Worm (Caenorhabditis elegans): Measurements from ENCODE around the gene W03C9.8.

W03C9.8 gene

DNA sequence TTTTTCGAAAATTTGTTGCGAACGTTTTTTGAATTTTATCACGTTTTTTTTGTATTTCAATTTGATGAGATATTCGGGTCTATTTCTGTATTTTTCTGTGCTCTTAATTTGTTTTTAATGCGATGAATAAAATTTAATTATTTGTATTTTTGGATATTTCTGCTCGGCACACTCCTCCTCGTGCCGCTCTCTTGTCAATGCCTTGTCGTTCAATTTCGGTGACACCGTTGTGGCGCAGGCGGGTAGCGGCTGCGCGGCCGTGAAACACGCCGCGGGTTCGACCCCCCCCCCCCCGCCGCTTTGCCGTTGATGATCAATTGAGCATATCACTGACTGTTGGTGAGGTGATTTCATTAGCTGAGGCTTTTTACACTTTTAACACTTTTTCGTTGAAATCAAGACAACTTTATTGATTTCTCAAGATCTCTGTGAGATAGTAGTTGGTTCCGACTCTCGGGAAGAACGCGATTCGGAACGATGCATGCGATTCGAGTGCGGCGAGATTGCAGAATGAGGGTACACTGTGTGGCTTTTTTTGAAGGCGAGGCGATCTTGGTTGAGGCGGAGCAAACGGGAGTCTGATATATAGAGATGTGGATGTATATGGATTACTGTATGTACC is 12.1 kb downstream of the W03C9.8 start (continued):
- TF ChIP-seq B0336.3 (GFP tag; IDR thresholded peaks at IDR 0.05), result peak; percentile 98
- TF ChIP-seq hmg-20 (GFP tag; IDR thresholded peaks at IDR 0.05), result peak; percentile 91
- no peak for TF ChIP-seq ama-1 (optimal IDR thresholded peaks at IDR 0.05)
- peak; percentile 90 to 96 for TF ChIP-seq ama-1 (GFP tag; optimal IDR thresholded peaks at IDR 0.05)
- TF ChIP-seq ztf-3 (GFP tag; optimal IDR thresholded peaks at IDR 0.05), result peak; percentile 84
- TF ChIP-seq egrh-3 (GFP tag; IDR thresholded peaks at IDR 0.05), result peak; percentile 99
- peak; percentile 98 for TF ChIP-seq ztf-28 (GFP tag; IDR thresholded peaks at IDR 0.05)
- peak; percentile 90 for TF ChIP-seq madf-6 (GFP tag; IDR thresholded peaks at IDR 0.05)
- TF ChIP-seq egl-18 (GFP tag; IDR thresholded peaks at IDR 0.05), result peak; percentile 92
- peak; percentile 100 for TF ChIP-seq B0261.1 (tag; optimal IDR thresholded peaks at IDR 0.05)
- TF ChIP-seq K12H6.12 (tag; optimal IDR thresholded peaks at IDR 0.05), result peak; percentile 91
- TF ChIP-seq tbp1 (GFP tag; optimal IDR thresholded peaks at IDR 0.05), result peak; percentile 100
- peak; percentile 92 for TF ChIP-seq hmg-1.2 (GFP tag; IDR thresholded peaks at IDR 0.05)
- TF ChIP-seq hsf-1 (GFP tag; IDR thresholded peaks at IDR 0.05), result peak; percentile 82
- TF ChIP-seq lin-35 (GFP tag; optimal IDR thresholded peaks at IDR 0.05), result peak in 2 of 3 experiments; percentile 46 to 55
- TF ChIP-seq ceh-58 (GFP tag; IDR thresholded peaks at IDR 0.05), result peak; percentile 98
- TF ChIP-seq him-1 (tag; optimal IDR thresholded peaks at IDR 0.05), result peak; percentile 87
- TF ChIP-seq dox-1 (GFP tag; IDR thresholded peaks at IDR 0.05), result peak; percentile 98
- peak; percentile 89 for TF ChIP-seq attf-6 (GFP tag; IDR thresholded peaks at IDR 0.05)
- peak; percentile 96 to 99 for TF ChIP-seq rec-8 (tag; optimal IDR thresholded peaks at IDR 0.05)
- TF ChIP-seq mxl-1 (tag; optimal IDR thresholded peaks at IDR 0.05), result peak; percentile 98
- TF ChIP-seq Y53F4B.3 (GFP tag; IDR thresholded peaks at IDR 0.05), result peak; percentile 89
- TF ChIP-seq ccch-3 (GFP tag; optimal IDR thresholded peaks at IDR 0.05), result peak; percentile 80
- TF ChIP-seq Y79H2A.3 (GFP tag; conservative IDR thresholded peaks at IDR 0.05), result peak; percentile 94
- peak; percentile 52 for TF ChIP-seq F55B11.4 (tag; optimal IDR thresholded peaks at IDR 0.05; ENCODE audit: borderline replicate concordance, insufficient read depth)
- TF ChIP-seq snpc-4 (GFP tag; optimal IDR thresholded peaks at IDR 0.05), result peak; percentile 88
- TF ChIP-seq snpc-4 (tag; optimal IDR thresholded peaks at IDR 0.05), result peak; percentile 14 to 85 (median 78)
- TF ChIP-seq nhr-120 (GFP tag; IDR thresholded peaks at IDR 0.05), result peak; percentile 99
- peak; percentile 98 for TF ChIP-seq F10E7.11 (tag; optimal IDR thresholded peaks at IDR 0.05)
- TF ChIP-seq nfya-1 (tag; optimal IDR thresholded peaks at IDR 0.05; ENCODE audit: borderline replicate concordance, insufficient read depth), result no peak
- peak; percentile 95 for TF ChIP-seq T07F8.4 (tag; optimal IDR thresholded peaks at IDR 0.05)
- TF ChIP-seq gei-17 (GFP tag; optimal IDR thresholded peaks at IDR 0.05), result peak; percentile 78
- TF ChIP-seq F37B4.10 (GFP tag; IDR thresholded peaks at IDR 0.05), result peak; percentile 98

DNA sequence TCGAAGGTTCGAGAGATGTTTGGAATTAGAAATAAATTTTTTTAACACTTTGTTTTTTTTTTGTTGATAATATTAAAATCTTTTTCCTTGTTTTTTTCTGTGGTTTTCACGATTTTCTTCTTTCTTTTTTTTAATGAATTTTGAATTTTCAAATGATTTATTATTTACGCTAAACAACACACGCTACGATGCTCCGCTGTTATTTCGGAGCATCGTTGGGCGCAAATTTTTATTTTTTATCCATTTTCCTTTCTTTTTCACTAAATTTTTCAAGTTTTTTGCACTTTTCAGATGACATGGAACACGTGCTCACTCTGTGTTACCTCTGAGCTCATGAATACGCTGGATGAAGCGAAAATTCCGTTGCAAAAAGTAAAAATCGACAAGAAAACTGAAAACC is 13.5 kb downstream of the W03C9.8 start, which contains the start of the genes W03C9.1 and W03C9.2:
TSS of gene W03C9.1 (minus strand) at position 46 of the 400 bp plus-strand sequence.
TSS of gene W03C9.2 (plus strand) at position 286 of the 400 bp plus-strand sequence.
- peak; percentile 81 for TF ChIP-seq attf-3 (GFP tag; conservative IDR thresholded peaks at IDR 0.05)
- TF ChIP-seq madf-6 (GFP tag; IDR thresholded peaks at IDR 0.05), result no peak

DNA sequence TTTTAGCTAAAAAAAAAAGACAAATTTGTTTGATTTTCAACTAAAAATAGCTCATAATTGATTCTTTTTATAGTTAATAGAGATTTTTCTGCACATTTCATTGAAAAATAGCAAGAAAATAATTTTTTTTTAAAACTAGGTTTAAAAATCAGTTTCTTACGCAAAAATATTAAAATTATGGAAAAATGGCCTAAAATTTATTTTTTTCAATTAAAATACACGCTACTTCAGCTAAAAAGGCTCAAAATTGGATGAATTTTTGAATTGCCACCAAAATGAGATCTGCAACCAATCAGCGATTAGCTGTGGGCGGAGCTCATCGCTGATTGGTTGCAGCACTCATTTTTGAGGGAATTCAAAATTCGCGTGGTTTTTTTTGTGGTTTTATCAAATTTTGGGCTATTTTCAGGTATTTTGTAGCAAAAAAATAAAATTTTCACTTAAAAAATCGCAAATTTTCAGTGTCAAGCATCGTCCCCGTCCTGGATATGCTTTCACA is 14.6 kb downstream of the W03C9.8 start:
- no peak for TF ChIP-seq lir-1 (GFP tag; conservative IDR thresholded peaks at IDR 0.05)
- peak; percentile 94 for TF ChIP-seq nfyb-1 (GFP tag; IDR thresholded peaks at IDR 0.05)
- no peak for TF ChIP-seq ztf-28 (GFP tag; IDR thresholded peaks at IDR 0.05)
- no peak for TF ChIP-seq F37B4.10 (GFP tag; IDR thresholded peaks at IDR 0.05)
- 0 out of 2 replicates have a peak, but pooled peaks have one; percentile 41 for TF ChIP-seq nfya-2 (GFP tag; IDR thresholded peaks at IDR 0.05)
- no peak for TF ChIP-seq cebp-2 (GFP tag; IDR thresholded peaks at IDR 0.05)
